Worm (Caenorhabditis elegans) whole organism, early embryonic: Measurements from ENCODE around the gene str-3.

Source experiments
- F13C5.2 ChIP-seq: sonication (generic microtip); optimal IDR thresholded peaks from 2 replicates; lab custom pipeline; 2017; ENCODE audit warnings: mild to moderate bottlenecking, missing genetic modification characterization, inconsistent platforms, missing compliant biosample characterization
- ama-1 ChIP-seq: fragments of 150-350 bp; optimal IDR thresholded peaks from 2 replicates; lab custom pipeline; 2014
- ets-7 ChIP-seq: sonication (generic microtip); optimal IDR thresholded peaks from 2 replicates; lab custom pipeline; 2016; ENCODE audit warnings: missing genotype, missing genetic modification characterization, missing compliant biosample characterization
- flt-1 ChIP-seq: fragments of 200-800 bp; sonication (Bioruptor generic); IDR thresholded peaks from 2 replicates; pipeline ENCODE4 v1.3.6; 2022; ENCODE audit warnings: missing genetic modification characterization, missing compliant biosample characterization
- hmbx-1 ChIP-seq: sonication (generic microtip); optimal IDR thresholded peaks from 2 replicates; lab custom pipeline; 2016; ENCODE audit warnings: mild to moderate bottlenecking, missing genetic modification characterization, missing compliant biosample characterization
- hmg-4 ChIP-seq: fragments of 200-800 bp; sonication (Bioruptor generic); optimal IDR thresholded peaks from 2 replicates; lab custom pipeline; 2018; ENCODE audit warnings: mild to moderate bottlenecking, missing genetic modification characterization, missing compliant biosample characterization
- hnd-1 ChIP-seq: sonication (generic microtip); optimal IDR thresholded peaks from 2 replicates; lab custom pipeline; 2016; ENCODE audit warnings: missing genetic modification characterization, missing compliant biosample characterization
- pes-1 ChIP-seq: fragments of 200-800 bp; sonication (Bioruptor generic); IDR thresholded peaks from 2 replicates; pipeline ENCODE4 v1.3.6; 2022; ENCODE audit warnings: missing genetic modification reagents, missing genetic modification characterization, missing compliant biosample characterization
- scrt-1 ChIP-seq: fragments of 200-800 bp; sonication (Bioruptor generic); IDR thresholded peaks from 2 replicates; pipeline ENCODE4 v1.3.6; 2022; ENCODE audit warnings: missing genetic modification characterization, missing compliant biosample characterization

DNA sequence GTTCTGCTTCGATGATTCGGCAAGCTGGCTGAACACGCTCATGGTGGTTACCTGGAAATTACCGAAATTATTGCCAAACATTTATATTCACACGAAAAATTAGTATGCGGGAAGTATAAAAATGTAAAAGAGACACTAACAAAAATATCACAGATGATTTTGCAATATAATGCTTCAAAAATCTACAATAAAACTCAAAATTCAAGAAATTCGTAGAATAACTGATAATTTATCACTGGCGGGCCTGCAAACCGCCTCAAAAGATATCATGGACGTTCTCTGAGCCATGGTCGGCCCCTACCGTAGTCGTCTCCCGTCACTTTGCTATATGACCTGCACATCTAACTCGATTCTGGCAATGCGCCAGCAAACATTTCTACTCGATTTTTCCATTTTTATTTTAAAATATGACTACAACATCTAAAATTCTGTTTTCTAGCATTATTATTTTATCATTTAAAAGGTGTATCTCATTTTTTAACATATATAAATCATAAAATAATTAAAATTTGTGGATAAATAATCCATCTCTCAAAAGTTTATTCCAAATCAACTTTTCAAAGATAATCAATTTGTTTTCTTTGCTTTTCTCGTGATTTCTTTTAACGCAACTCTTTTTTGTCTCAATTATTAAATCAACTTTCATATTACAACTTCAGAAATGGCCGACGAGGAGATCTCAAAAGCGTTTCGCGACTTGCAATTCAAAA, 49.4 kb upstream of the str-3 start, which contains the start of the genes F01G4.6 and pfd-1:
- TF ChIP-seq hmbx-1 (tag; lab: Kevin White, UChicago), result no peak
- TF ChIP-seq ama-1 (lab: Kevin White, UChicago), result no peak
- peak; percentile 50; the same call in 1 of the 2 replicates for TF ChIP-seq pes-1 (GFP tag; lab: Robert Waterston, UW)
- TF ChIP-seq hnd-1 (tag; lab: Kevin White, UChicago), result no peak
- peak; percentile 62 for TF ChIP-seq F13C5.2 (tag; lab: Kevin White, UChicago)
- no peak for TF ChIP-seq scrt-1 (GFP tag; lab: Robert Waterston, UW)
- TF ChIP-seq flt-1, result 0 out of 2 replicates have a peak, but pooled peaks have one; percentile 15
- TF ChIP-seq hmg-4 (GFP tag; lab: Kevin White, UChicago), result no peak
- no peak for TF ChIP-seq ets-7 (tag; lab: Kevin White, UChicago)
